Worm (Caenorhabditis elegans): ENCODE measurements around the gene arrd-1.
"Not testable (repeated sequence)": the region's sequence is repeated elsewhere in the genome, so short reads cannot be mapped to it uniquely, and the experiment has no call there.

The arrd-1 gene

DNA sequence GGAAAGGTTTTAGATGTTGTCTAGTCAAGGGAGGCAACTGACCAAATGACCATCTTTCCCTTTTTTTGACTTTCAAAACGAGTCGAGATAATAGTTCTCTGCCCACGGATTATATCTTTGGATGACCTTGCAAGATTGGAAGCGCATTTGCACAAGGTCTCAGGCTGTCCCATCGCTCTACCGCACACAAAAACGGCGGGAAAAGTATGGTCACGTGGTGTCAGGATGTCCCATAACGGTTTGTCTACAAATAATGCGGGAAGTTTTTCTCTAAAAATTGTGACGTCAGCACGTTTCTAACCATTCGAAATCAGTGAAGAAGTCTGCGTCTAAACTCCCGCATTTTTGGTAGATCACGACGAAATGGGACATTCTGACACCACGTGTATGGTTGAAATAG is 19.0 kb upstream of the arrd-1 start, which contains the start of gene W04H10.6:
Gene W04H10.6 (minus strand): TSS at position 101 of the 400 bp plus-strand sequence.
- TF ChIP-seq hmg-1.2 (GFP tag; IDR thresholded peaks at IDR 0.05) (no peak), dpff-1 (tag; optimal IDR thresholded peaks at IDR 0.05) (no peak), repo-1 (tag; optimal IDR thresholded peaks at IDR 0.05) (no peak), snpc-1.3 (tag; optimal IDR thresholded peaks at IDR 0.05; ENCODE audit: insufficient read depth) (no peak), die-1 (tag; optimal IDR thresholded peaks at IDR 0.05) (no peak), sdz-38 (tag; optimal IDR thresholded peaks at IDR 0.05) (no peak), F55B11.4 (tag; optimal IDR thresholded peaks at IDR 0.05; ENCODE audit: borderline replicate concordance, insufficient read depth) (no peak), lsy-27 (tag; optimal IDR thresholded peaks at IDR 0.05; ENCODE audit: borderline replicate concordance, insufficient read depth) (no peak), hlh-26 (GFP tag; conservative IDR thresholded peaks at IDR 0.05) (no peak), mcd-1 (GFP tag; IDR thresholded peaks at IDR 0.05) (no peak), lin-40 (tag; optimal IDR thresholded peaks at IDR 0.05) (no peak), F10E7.11 (tag; optimal IDR thresholded peaks at IDR 0.05) (no peak), ets-4 (GFP tag; optimal IDR thresholded peaks at IDR 0.05) (no peak), bed-1 (GFP tag; IDR thresholded peaks at IDR 0.05) (no peak), F33H1.4 (GFP tag; IDR thresholded peaks at IDR 0.05) (no peak), let-526 (GFP tag; IDR thresholded peaks at IDR 0.05) (no peak), tbp1 (GFP tag; optimal IDR thresholded peaks at IDR 0.05) (no peak), tbx-9 (tag; optimal IDR thresholded peaks at IDR 0.05; ENCODE audit: borderline replicate concordance) (no peak), lin-54 (GFP tag; optimal IDR thresholded peaks at IDR 0.05) (no peak)

- TF ChIP-seq cebp-2 (GFP tag; IDR thresholded peaks at IDR 0.05) (no peak), attf-6 (GFP tag; IDR thresholded peaks at IDR 0.05) (no peak), T07F8.4 (tag; optimal IDR thresholded peaks at IDR 0.05) (no peak), ekl-4 (GFP tag; IDR thresholded peaks at IDR 0.05) (no peak), ceh-27 (GFP tag; optimal IDR thresholded peaks at IDR 0.05) (no peak), xnd-1 (tag; optimal IDR thresholded peaks at IDR 0.05) (no peak), rec-8 (tag; optimal IDR thresholded peaks at IDR 0.05) (no peak), ceh-40 (GFP tag; IDR thresholded peaks at IDR 0.05) (no peak), aptf-2 (GFP tag; conservative IDR thresholded peaks at IDR 0.05) (no peak), B0019.2 (GFP tag; conservative IDR thresholded peaks at IDR 0.05) (no peak), ceh-58 (GFP tag; IDR thresholded peaks at IDR 0.05) (no peak)
Measured at ce11 chrII:608757-609156, 18.5 kb upstream of the arrd-1 start, which contains the start of gene W04H10.1. Gene W04H10.1, plus strand, starts transcription at chrII:609057.

ce11 chrII:612361-612760 is 14.9 kb upstream of the arrd-1 start, which contains the start of gene clec-118:
Gene clec-118, minus strand, starts transcription at chrII:612461.
- TF ChIP-seq zfh-2 (GFP tag; conservative IDR thresholded peaks at IDR 0.05); attf-3 (GFP tag; conservative IDR thresholded peaks at IDR 0.05); C17E4.6 (GFP tag; IDR thresholded peaks at IDR 0.05): not testable (repeated sequence)

DNA sequence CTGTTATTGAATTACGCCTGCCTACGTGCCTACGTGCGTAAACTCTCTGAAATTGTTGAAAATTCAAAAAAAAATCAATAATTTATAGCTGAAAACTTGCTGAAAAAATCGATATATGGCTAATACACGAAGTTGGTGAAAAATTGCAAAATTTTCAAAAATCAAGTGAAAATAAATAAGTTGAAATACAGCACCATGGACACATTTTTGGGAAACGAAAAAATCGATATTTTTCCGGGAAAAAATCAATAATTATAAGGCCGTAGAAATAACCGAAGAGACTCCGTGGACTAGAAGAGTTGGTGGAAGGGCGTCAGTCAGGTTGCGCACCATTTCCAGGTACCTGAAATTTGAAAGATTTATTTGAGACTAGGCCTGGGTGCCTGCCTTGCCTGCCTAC is 12.6 kb upstream of the arrd-1 start:
- TF ChIP-seq nhr-80 (tag; optimal IDR thresholded peaks at IDR 0.05) (no peak), ztf-28 (GFP tag; IDR thresholded peaks at IDR 0.05) (no peak), cebp-1 (GFP tag; IDR thresholded peaks at IDR 0.05) (no peak), cebp-1 (tag; optimal IDR thresholded peaks at IDR 0.05) (no peak), madf-10 (tag; optimal IDR thresholded peaks at IDR 0.05) (no peak), nhr-120 (GFP tag; IDR thresholded peaks at IDR 0.05) (no peak), repo-1 (tag; optimal IDR thresholded peaks at IDR 0.05) (no peak), pbrm-1 (GFP tag; IDR thresholded peaks at IDR 0.05) (no peak), F57A8.1 (GFP tag; optimal IDR thresholded peaks at IDR 0.05) (no peak), unc-130 (GFP tag; optimal IDR thresholded peaks at IDR 0.05) (no peak), ekl-4 (GFP tag; IDR thresholded peaks at IDR 0.05) (no peak), chd-7 (tag; optimal IDR thresholded peaks at IDR 0.05) (no peak), hmg-1.2 (GFP tag; IDR thresholded peaks at IDR 0.05) (no peak), aptf-3 (GFP tag; IDR thresholded peaks at IDR 0.05) (no peak), egl-44 (GFP tag; IDR thresholded peaks at IDR 0.05) (no peak), Y95B8A.8 (GFP tag; IDR thresholded peaks at IDR 0.05) (no peak)
